Worm (Caenorhabditis elegans) whole organism, L1 larva: ENCODE data around the gene sumv-2.

Experiments
- alr-1 ChIP-seq: fragments of 200-800 bp; sonication (Bioruptor generic); optimal IDR thresholded peaks from 2 replicates; lab custom pipeline; 2018; ENCODE audit warnings: borderline replicate concordance, mild to moderate bottlenecking, missing genetic modification characterization, missing compliant biosample characterization
- hlh-17 ChIP-seq: fragments of 200-800 bp; sonication (Bioruptor generic); optimal IDR thresholded peaks from 2 replicates; lab custom pipeline; 2018; ENCODE audit warnings: missing genetic modification characterization, mild to moderate bottlenecking, missing compliant biosample characterization, moderate library complexity, borderline replicate concordance
- mdl-1 ChIP-seq, 2 experiments: fragments of 150-350 bp; optimal IDR thresholded peaks; 2 replicates each; lab custom pipeline; 2014 to 2017; ENCODE audit warnings: missing biosample characterization in 2 of 2, missing genetic modification characterization in 2 of 2, inconsistent platforms in 1 of 2

The sumv-2 gene

DNA sequence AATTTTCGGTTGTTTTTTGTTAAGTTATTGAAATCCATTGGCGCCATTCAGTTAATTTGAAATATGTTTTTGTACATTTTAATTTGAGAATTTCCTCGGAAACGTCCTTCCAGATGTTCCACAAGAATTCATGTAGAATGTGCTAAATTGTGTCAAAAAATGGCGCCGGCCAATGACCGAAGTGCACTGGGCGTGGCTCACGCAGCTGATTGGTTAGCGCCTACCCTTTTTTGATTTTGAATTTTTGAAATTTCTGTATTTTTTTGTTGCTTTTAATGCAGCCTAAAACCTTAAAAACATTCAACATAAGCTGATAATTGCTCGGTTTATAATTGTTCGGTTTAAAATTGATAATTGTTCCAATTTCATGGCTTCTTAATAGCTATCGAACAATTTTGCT is 59.5 kb downstream of the sumv-2 start (continued):
- TF ChIP-seq alr-1 (tag; lab: Kevin White, UChicago) = no peak
- TF ChIP-seq hlh-17 (GFP tag; lab: Kevin White, UChicago) = no peak
- TF ChIP-seq mdl-1 (tag; optimal IDR thresholded peaks at IDR 0.05; lab: Kevin White, UChicago) = no peak
